Fruit fly (Drosophila melanogaster): ENCODE measurements around the gene cic.

Gene cic

DNA sequence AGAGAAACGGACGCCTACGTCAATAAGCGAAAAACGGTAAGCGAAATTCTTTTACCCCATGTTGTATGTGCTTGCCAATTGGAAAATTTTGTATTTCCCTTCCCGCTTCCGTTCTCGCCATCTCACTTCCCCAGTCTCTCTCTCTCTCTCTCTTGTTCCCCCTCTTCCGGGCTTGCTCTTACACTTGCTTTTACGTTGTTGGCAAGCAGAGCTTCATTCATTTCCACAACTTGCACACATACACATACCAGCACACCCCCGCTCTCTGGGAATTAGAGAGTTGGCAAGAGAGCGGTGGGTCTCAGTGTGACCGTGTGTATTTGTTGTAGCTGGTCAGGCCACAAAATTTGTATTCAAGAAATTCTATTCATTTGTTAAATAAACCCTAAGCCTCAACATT lies 1.2 kb downstream of the cic start:
- TF ChIP-seq Ets98B (GFP tag; IDR thresholded peaks at IDR 0.05) (peak; percentile 22; the same call in 1 of the 2 replicates), CG4496 (GFP tag; IDR thresholded peaks at IDR 0.05) (peak; percentile 41; the same call in 2 of the 3 replicates), CG34367 (tag; optimal IDR thresholded peaks at IDR 0.05) (no peak), CG10348 (GFP tag; IDR thresholded peaks at IDR 0.05) (no peak), CG15710 (tag; optimal IDR thresholded peaks at IDR 0.05) (no peak), Pif1A (GFP tag; optimal IDR thresholded peaks at IDR 0.05) (no peak), CG8301 (tag; optimal IDR thresholded peaks at IDR 0.05) (no peak), gl (tag; optimal IDR thresholded peaks at IDR 0.05) (no peak), D1 (tag; optimal IDR thresholded peaks at IDR 0.05) (no peak), Pif1B (GFP tag; optimal IDR thresholded peaks at IDR 0.05) (peak; percentile 5), CG13204 (GFP tag; optimal IDR thresholded peaks at IDR 0.05) (peak; percentile 26), CG14655 (GFP tag; optimal IDR thresholded peaks at IDR 0.05) (no peak), EcR (GFP tag; optimal IDR thresholded peaks at IDR 0.05) (peak; percentile 19), CG12605 (GFP tag; IDR thresholded peaks at IDR 0.05) (peak; percentile 13; the same call in 1 of the 2 replicates), Snoo (tag; optimal IDR thresholded peaks at IDR 0.05) (no peak), rn (GFP tag; IDR thresholded peaks at IDR 0.05) (no peak), CG32121 (GFP tag; IDR thresholded peaks at IDR 0.05) (no peak), CG8159 (tag; optimal IDR thresholded peaks at IDR 0.05) (no peak), CG17806 (tag; optimal IDR thresholded peaks at IDR 0.05) (no peak), fd96Ca (GFP tag; IDR thresholded peaks at IDR 0.05) (no peak), CG9948 (tag; optimal IDR thresholded peaks at IDR 0.05) (no peak)

- TF ChIP-seq CG14655 (GFP tag; optimal IDR thresholded peaks at IDR 0.05) (no peak), Ets98B (GFP tag; IDR thresholded peaks at IDR 0.05) (peak; percentile 42), CG4496 (GFP tag; IDR thresholded peaks at IDR 0.05) (peak; percentile 35; the same call in 1 of the 3 replicates), CG32121 (GFP tag; IDR thresholded peaks at IDR 0.05) (peak; percentile 50; the same call in 1 of the 2 replicates), CG12605 (GFP tag; IDR thresholded peaks at IDR 0.05) (no peak), CG9948 (tag; optimal IDR thresholded peaks at IDR 0.05) (peak; percentile 6), CG15710 (tag; optimal IDR thresholded peaks at IDR 0.05) (no peak), D1 (tag; optimal IDR thresholded peaks at IDR 0.05) (peak; percentile 51), CG10348 (GFP tag; IDR thresholded peaks at IDR 0.05) (no peak), Pif1A (GFP tag; optimal IDR thresholded peaks at IDR 0.05) (peak; percentile 21)
These were observed 1.9 kb downstream of the cic start for dm6 chr3R:20254231-20255126.

dm6 chr3R:20256278-20256979 lies 3.9 kb downstream of the cic start:
- TF ChIP-seq CG12605 (GFP tag; IDR thresholded peaks at IDR 0.05) = no peak
- no peak for TF ChIP-seq CG10348 (GFP tag; IDR thresholded peaks at IDR 0.05)
- TF ChIP-seq EcR (GFP tag; optimal IDR thresholded peaks at IDR 0.05) = no peak
- no peak for TF ChIP-seq Pif1B (GFP tag; optimal IDR thresholded peaks at IDR 0.05)
- peak; percentile 34 for TF ChIP-seq CG17806 (tag; optimal IDR thresholded peaks at IDR 0.05)
- TF ChIP-seq Pif1A (GFP tag; optimal IDR thresholded peaks at IDR 0.05) = no peak
- no peak for TF ChIP-seq fd96Ca (GFP tag; IDR thresholded peaks at IDR 0.05)
- no peak for TF ChIP-seq CG32121 (GFP tag; IDR thresholded peaks at IDR 0.05)
- no peak for TF ChIP-seq Ets98B (GFP tag; IDR thresholded peaks at IDR 0.05)
- TF ChIP-seq CG14655 (GFP tag; optimal IDR thresholded peaks at IDR 0.05) = peak; percentile 60
- TF ChIP-seq CG9948 (tag; optimal IDR thresholded peaks at IDR 0.05) = peak; percentile 66
- peak; percentile 14 for TF ChIP-seq CG15710 (tag; optimal IDR thresholded peaks at IDR 0.05)
- TF ChIP-seq gl (tag; optimal IDR thresholded peaks at IDR 0.05) = no peak
- no peak for TF ChIP-seq Snoo (tag; optimal IDR thresholded peaks at IDR 0.05)
- no peak for TF ChIP-seq rn (GFP tag; IDR thresholded peaks at IDR 0.05)
- TF ChIP-seq CG8301 (tag; optimal IDR thresholded peaks at IDR 0.05) = peak; percentile 38
- no peak for TF ChIP-seq D1 (tag; optimal IDR thresholded peaks at IDR 0.05)
- peak; percentile 2 for TF ChIP-seq CG34367 (tag; optimal IDR thresholded peaks at IDR 0.05)
- TF ChIP-seq CG4496 (GFP tag; IDR thresholded peaks at IDR 0.05) = no peak
- peak; percentile 69 for TF ChIP-seq CG8159 (tag; optimal IDR thresholded peaks at IDR 0.05)
- TF ChIP-seq CG13204 (GFP tag; optimal IDR thresholded peaks at IDR 0.05) = no peak

DNA sequence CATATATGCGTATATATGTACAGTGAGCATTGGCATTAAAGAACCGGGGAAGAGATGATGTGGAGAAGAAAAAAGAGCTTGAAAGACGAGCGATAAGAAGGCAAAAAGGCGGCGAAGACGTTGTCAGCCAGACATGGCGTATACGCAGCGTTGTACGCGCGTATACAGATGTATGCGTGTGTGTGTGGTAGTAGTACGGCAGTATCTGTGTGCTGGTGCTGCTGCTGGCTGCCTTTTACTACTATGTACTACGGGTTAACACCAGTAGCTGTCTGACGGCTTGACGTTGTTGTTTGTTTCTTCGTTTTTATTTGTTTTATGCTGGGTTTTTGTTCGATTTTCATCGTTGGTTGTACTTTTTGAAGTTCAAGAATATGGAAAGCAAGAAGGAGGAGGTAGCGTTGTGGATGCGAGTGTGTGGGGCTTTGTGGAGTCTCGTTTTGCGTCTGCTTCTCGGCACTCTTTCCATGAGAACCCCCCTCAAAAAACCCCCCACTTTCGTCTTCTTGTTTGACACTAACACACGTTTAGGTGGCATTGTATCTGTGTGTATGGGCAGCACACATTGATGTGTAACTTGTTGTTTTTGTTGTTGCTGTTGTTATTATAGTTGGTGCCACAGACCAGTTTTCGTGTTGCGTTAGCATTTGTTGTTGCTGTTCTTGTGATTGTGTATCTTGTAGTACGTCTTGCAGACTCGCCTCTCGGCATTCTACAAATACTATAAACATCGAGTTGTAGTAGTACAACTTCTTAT lies 4.8 kb downstream of the cic start:
- 0 out of 2 replicates have a peak, but pooled peaks have one; percentile 27 for TF ChIP-seq Ets98B (GFP tag; IDR thresholded peaks at IDR 0.05)
- peak; percentile 92 for TF ChIP-seq gl (tag; optimal IDR thresholded peaks at IDR 0.05)
- no peak for TF ChIP-seq D1 (tag; optimal IDR thresholded peaks at IDR 0.05)
- TF ChIP-seq CG17806 (tag; optimal IDR thresholded peaks at IDR 0.05) = peak; percentile 37
- TF ChIP-seq CG8301 (tag; optimal IDR thresholded peaks at IDR 0.05) = peak; percentile 44
- peak; percentile 68 for TF ChIP-seq Pif1A (GFP tag; optimal IDR thresholded peaks at IDR 0.05)
- TF ChIP-seq CG12605 (GFP tag; IDR thresholded peaks at IDR 0.05) = peak; percentile 45
- TF ChIP-seq CG4496 (GFP tag; IDR thresholded peaks at IDR 0.05) = no peak; the same call in 2 of the 3 replicates
- TF ChIP-seq fd96Ca (GFP tag; IDR thresholded peaks at IDR 0.05) = peak; percentile 37; the same call in 1 of the 3 replicates
- peak; percentile 31 for TF ChIP-seq CG9948 (tag; optimal IDR thresholded peaks at IDR 0.05)
- TF ChIP-seq Snoo (tag; optimal IDR thresholded peaks at IDR 0.05) = no peak
- no peak for TF ChIP-seq CG10348 (GFP tag; IDR thresholded peaks at IDR 0.05)
- 0 out of 2 replicates have a peak, but pooled peaks have one; percentile 34 for TF ChIP-seq rn (GFP tag; IDR thresholded peaks at IDR 0.05)
- peak; percentile 86 for TF ChIP-seq EcR (GFP tag; optimal IDR thresholded peaks at IDR 0.05)
- TF ChIP-seq Pif1B (GFP tag; optimal IDR thresholded peaks at IDR 0.05) = no peak
- TF ChIP-seq CG15710 (tag; optimal IDR thresholded peaks at IDR 0.05) = peak; percentile 50
- peak; percentile 39 for TF ChIP-seq CG8159 (tag; optimal IDR thresholded peaks at IDR 0.05)
- peak; percentile 13; the same call in 1 of the 2 replicates for TF ChIP-seq CG32121 (GFP tag; IDR thresholded peaks at IDR 0.05)
- TF ChIP-seq CG14655 (GFP tag; optimal IDR thresholded peaks at IDR 0.05) = peak; percentile 43
- peak; percentile 76 for TF ChIP-seq CG13204 (GFP tag; optimal IDR thresholded peaks at IDR 0.05)
- peak; percentile 70 for TF ChIP-seq CG34367 (tag; optimal IDR thresholded peaks at IDR 0.05)
